Fruit fly (Drosophila melanogaster) whole organism, embryonic: ENCODE measurements around the gene Sgs1.
A peak's percentile ranks its signal among the peaks of the same experiment; 100 is the strongest.

ENCODE experiments used
- Blimp-1 ChIP-seq: fragments of 200-800 bp; sonication (Bioruptor generic); optimal IDR thresholded peaks from 3 replicates; lab custom pipeline; 2018; ENCODE audit warnings: missing biosample characterization, missing genetic modification characterization, mild to moderate bottlenecking, moderate library complexity, missing genetic modification reagents
- CG10959 ChIP-seq: fragments of 200-800 bp; sonication (Bioruptor generic); IDR thresholded peaks from 2 replicates; pipeline ENCODE4 v1.3.6; 2022; ENCODE audit warnings: missing biosample characterization, missing genetic modification characterization
- CG8290 ChIP-seq, 3 experiments: fragments of 200-800 bp; sonication (Bioruptor generic); optimal IDR thresholded peaks; 2 replicates each; lab custom pipeline; 2016 to 2019; ENCODE audit warnings: missing biosample characterization in 3 of 3, missing genetic modification characterization in 3 of 3, mild to moderate bottlenecking in 2 of 3, moderate library complexity in 1 of 3
- HmgD ChIP-seq: fragments of 200-800 bp; sonication (Bioruptor generic); optimal IDR thresholded peaks from 3 replicates; lab custom pipeline; 2016; ENCODE audit warnings: missing biosample characterization, missing genetic modification characterization
- Nf-YB ChIP-seq: fragments of 200-800 bp; sonication (Bioruptor generic); optimal IDR thresholded peaks from 3 replicates; lab custom pipeline; 2019; ENCODE audit warnings: missing biosample characterization, mild to moderate bottlenecking, missing genetic modification characterization, moderate library complexity
- Sox102F ChIP-seq: fragments of 200-800 bp; sonication (Bioruptor generic); optimal IDR thresholded peaks from 2 replicates; lab custom pipeline; 2018; ENCODE audit warnings: missing biosample characterization, mild to moderate bottlenecking, missing genetic modification characterization, moderate library complexity
- Xbp1 ChIP-seq: fragments of 200-800 bp; sonication (Bioruptor generic); optimal IDR thresholded peaks from 3 replicates; lab custom pipeline; 2016; ENCODE audit warnings: missing biosample characterization, mild to moderate bottlenecking, missing genetic modification characterization

DNA sequence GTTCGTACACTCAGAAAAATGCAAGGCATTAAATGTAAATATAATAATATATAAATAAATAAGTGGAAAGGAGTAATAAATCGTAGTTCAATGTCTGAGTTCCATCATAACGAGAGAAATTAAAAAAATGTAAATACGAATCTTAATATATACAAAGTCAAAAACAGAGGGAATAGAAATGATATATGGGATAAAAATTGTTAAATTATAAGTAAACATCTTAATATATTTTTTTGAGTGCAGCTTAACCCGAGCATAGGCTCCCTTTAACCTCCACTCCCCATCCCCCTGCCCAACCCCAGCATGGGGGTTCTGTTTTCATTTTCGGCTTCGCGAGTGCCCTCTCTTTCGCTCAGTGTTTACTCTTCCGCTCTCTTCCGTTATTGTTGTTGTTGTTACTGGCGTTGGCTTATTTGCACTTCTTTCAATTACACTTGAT lies 21.5 kb upstream of the Sgs1 start:
- TF ChIP-seq CG8290 (GFP tag; optimal IDR thresholded peaks at IDR 0.05; lab: Kevin White, UChicago) = no peak
- no peak for TF ChIP-seq CG8290 (tag; optimal IDR thresholded peaks at IDR 0.05; lab: Kevin White, UChicago)
- TF ChIP-seq CG10959 = no peak
- TF ChIP-seq Sox102F (GFP tag; lab: Kevin White, UChicago) = peak; percentile 39
- peak; percentile 55 for TF ChIP-seq Blimp-1 (GFP tag; lab: Kevin White, UChicago)
- TF ChIP-seq Xbp1 (GFP tag; lab: Kevin White, UChicago) = no peak
- no peak for TF ChIP-seq HmgD (GFP tag; lab: Kevin White, UChicago)
- no peak for TF ChIP-seq Nf-YB (GFP tag; lab: Kevin White, UChicago)
